Worm (Caenorhabditis elegans): ENCODE measurements around the gene tmed-1.

Gene tmed-1

DNA sequence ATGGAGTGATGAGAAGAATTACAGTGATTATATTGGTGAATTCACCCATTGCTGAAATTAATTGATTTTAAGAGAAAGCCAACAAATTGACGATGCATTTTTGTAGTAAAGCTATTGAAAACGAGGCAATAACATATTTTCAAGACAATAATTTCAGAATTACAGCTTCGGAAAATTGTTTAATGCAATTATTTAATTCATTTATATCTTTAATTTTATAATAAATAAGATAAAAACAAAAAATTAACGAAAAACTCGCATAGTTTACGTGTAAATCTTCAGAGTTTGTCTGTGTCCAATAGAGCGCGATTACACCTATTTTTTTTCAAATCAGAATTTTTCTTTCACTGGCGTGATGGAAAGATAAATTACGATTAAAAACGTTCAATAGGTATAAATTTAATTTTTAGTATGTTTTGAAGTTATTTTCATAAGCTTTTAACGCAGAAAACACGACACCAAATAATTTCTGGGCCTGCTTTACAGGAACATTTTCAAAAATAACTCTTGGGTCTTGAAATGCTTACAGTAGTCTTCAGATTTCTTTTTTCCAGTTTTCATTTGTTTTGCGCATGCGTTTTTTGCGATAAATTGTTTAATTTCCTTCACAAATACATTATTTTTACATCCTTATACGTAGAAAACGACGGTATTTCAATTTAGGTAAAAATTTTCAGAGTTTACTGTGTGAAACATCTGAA is at the start of gene tmed-1:
tmed-1 (minus strand) TSS at position 51 of the 701 bp plus-strand sequence.
- TF ChIP-seq dao-5 (tag; optimal IDR thresholded peaks at IDR 0.05) (no peak), W03F9.2 (tag; optimal IDR thresholded peaks at IDR 0.05) (peak; percentile 49), him-1 (tag; optimal IDR thresholded peaks at IDR 0.05) (no peak)

DNA sequence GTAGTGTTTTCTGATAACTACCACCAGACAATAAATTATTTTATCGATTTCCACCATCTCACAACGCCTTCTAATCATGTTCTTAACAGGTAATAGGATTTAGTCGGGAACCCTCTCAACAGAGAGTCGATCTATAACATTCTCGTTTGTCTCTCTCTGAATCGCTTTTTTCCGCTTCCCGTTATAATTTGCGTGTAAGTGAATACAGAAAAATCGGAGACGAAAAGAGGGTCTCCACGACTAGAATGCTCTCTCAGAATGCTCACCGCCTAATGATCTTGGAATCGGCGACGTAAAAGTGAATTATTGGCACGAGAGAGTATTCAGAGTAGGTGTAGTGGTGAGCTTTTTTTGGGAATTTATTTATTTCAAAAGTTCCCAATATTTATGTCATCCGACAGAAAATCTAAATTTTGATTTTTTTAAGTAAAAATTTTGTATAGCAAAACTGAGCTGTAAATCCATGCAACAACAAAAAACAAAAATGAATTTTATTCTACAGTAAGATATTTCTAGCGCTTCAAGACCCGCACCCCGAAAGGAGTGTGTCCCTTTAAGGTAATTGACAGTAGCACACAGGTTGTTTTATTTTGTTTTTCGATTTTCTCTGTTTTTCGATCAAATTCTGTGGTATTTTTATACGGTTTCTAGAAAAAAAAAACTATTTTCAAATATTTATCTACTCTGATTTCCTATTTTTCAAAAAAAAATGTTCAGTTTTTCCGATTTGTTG is 48.9 kb upstream of the tmed-1 start:
- TF ChIP-seq W03F9.2 (tag; optimal IDR thresholded peaks at IDR 0.05) (no peak), him-1 (tag; optimal IDR thresholded peaks at IDR 0.05) (no peak), dao-5 (tag; optimal IDR thresholded peaks at IDR 0.05) (no peak)

DNA sequence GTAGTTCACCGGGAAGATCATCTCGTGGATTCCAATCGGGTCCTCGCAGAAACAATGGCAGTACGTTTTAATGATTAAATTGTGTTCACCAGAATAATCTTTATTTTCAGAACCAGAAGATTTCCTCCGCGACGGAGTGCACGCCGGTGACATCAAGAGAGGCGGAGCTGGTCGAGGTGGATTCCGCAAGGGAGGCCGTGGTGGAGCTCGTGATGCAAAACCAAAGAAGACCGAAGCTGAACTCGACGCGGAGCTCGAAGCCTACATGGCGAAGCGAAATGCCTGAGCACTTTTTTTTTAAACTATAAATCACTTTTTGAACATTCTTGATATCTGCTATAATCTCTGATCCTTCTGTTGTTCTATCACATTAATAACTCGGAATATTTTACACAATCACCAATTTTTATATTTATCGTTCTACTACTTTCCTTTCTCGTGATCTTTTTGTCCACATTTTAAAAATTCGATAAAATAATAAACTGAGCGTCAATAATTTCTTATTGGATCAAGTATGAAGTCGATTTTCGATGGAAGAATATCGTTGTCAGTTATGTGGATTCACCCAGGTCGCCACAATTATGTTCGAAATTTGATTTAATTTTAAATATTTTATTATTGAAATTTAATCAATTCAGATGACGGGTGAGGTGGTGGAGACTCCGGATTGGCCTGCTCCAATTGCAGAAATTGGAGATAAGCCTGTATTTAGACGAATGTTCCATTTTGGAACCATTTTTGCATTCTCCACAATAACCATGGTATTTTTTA is 46.5 kb upstream of the tmed-1 start, which contains the start of gene dhhc-6:
dhhc-6 (plus strand) TSS at position 639 of the 771 bp plus-strand sequence.
- TF ChIP-seq him-1 (tag; optimal IDR thresholded peaks at IDR 0.05), result no peak
- TF ChIP-seq W03F9.2 (tag; optimal IDR thresholded peaks at IDR 0.05), result no peak
- TF ChIP-seq dao-5 (tag; optimal IDR thresholded peaks at IDR 0.05), result no peak

DNA sequence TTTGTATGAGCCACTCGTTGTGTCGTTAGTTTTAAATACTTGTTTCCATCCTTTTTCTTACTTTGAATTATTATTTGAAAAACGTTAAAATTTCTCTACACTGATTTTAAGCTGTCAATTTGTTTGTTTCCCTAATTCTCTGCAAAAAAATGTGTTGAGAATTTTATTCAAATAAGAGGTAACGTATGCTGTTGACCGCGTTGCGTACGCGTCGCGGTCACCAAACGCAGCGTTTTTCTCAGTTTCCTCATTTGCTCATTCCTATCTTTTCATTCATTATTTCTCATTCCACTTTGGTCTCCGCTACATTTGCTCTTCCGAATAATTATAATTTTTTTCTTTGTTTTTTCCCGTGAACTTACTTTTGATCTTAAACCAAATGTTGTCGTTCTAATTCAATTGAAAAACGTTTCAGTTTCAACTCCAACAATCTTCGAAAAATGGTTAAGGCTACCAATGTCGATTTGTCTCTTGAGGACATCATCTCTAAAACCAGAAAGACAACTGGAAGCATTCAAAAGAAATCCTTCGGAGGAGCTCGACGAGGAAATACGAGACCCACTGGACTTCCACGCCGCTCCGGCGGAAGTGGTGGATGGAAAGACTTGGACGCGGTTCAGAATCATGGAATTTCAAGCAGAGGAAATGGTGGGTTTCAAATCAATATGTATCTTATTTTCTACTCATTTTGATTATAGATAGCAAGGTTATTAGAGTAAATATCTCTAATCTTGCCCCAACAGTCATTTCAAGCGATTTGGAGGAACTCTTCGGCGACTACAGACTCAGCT is 45.1 kb upstream of the tmed-1 start, which contains the start of gene aly-3:
aly-3 (plus strand) TSS at position 409 of the 791 bp plus-strand sequence.
- TF ChIP-seq W03F9.2 (tag; optimal IDR thresholded peaks at IDR 0.05) (no peak), dao-5 (tag; optimal IDR thresholded peaks at IDR 0.05) (no peak), him-1 (tag; optimal IDR thresholded peaks at IDR 0.05) (no peak)

DNA sequence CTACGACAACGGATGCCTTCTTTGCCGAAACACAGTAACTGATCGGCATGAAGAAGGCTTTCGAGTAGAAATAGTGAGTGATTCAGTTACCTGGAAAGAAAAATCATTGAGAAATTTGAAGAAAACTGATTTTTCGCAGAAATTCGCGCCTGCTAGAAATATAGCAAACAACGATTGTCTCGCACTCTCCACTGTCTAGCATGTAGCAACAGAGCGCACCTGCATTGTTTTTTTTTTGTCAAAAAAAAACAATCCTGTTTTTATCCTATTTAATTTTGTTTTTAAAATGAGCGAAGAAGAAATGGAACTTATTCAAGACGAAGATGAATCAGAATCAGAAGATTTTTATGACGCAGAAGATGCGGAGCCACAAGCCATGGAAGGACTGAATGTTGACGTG is 43.1 kb upstream of the tmed-1 start, which contains the start of the genes ddb-1 and M18.6:
ddb-1 (minus strand) TSS at position 90 of the 400 bp plus-strand sequence.
M18.6 (plus strand) TSS at position 235 of the 400 bp plus-strand sequence.
- TF ChIP-seq him-1 (tag; optimal IDR thresholded peaks at IDR 0.05), result no peak
- no peak for TF ChIP-seq dao-5 (tag; optimal IDR thresholded peaks at IDR 0.05)
- peak; percentile 53 for TF ChIP-seq W03F9.2 (tag; optimal IDR thresholded peaks at IDR 0.05)

DNA sequence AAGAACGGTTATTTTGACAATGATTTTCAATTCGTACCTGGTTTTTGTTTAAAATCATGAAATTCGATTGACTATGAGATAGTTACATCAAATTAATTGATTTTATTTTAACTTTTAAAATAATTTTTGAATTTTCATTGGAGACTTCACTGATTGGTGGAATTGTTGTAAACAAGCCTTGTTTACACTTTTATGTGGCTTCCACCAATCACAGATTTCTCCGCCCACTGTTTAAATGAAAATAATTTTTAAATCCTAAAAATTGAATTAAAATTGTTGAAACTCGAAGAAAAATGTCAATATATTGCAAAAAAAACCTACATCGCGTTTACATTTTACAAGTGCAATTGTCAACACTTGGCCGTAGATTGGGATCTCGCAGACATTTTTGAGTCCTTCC is 42.6 kb upstream of the tmed-1 start:
- TF ChIP-seq him-1 (tag; optimal IDR thresholded peaks at IDR 0.05), result no peak

DNA sequence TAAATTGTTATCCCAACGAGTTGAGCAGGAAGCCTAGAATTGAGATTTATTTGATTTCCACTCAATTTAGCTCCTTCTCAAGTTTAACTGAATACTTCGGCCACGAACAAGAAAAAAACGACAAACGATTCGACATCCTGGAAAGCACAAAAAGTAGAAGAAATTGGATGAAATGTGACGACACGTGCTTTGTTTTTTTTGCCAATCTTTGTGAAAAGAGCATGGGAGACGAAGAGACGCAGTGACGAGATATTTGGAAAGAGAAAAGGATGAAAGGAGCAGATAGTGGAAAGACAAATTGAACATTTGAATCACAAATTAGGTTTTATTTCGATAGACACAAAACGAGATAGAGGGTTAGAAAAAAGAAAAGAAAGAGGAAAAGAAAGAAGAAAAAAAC is 36.5 kb upstream of the tmed-1 start:
- TF ChIP-seq W03F9.2 (tag; optimal IDR thresholded peaks at IDR 0.05) (no peak), him-1 (tag; optimal IDR thresholded peaks at IDR 0.05) (no peak), dao-5 (tag; optimal IDR thresholded peaks at IDR 0.05) (no peak)

DNA sequence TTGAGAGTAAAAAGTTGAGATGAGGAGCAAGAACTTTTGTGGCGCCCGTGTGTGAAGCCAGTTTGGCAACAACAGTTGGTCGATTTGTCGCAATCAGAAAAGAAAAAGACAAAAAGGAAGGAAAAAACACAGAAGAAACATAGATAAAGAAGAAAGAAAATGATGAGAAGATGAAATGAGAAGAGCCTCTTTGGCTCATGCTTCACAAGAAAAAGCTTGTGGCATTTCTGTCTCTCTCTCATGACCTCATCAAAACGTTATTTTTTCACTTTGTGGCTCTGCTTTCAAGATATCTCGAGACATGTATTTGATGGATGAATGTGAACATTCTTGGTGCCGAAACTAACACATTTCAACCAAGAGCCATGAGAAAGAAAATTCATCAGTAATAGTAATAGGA is 35.1 kb upstream of the tmed-1 start:
- TF ChIP-seq him-1 (tag; optimal IDR thresholded peaks at IDR 0.05) (no peak), W03F9.2 (tag; optimal IDR thresholded peaks at IDR 0.05) (no peak), dao-5 (tag; optimal IDR thresholded peaks at IDR 0.05) (no peak)

DNA sequence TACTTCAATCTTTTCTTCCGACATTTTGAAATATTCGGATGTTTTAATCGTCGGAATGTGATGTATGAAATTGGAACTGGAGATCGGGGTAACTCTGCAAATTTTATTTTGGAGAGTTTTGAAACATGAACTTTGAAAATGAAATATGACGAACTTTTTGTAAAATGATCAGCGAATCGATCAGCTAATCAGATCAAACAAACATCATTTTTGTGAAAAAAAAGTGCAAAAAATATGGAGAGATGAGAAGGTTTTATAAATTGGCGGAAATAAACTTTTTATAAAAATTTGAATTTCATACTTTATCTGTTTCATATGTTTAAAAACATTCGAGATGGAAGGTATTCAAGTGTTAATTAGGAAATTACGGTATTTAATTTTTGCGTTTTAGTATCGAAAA is 33.5 kb upstream of the tmed-1 start, which contains the start of gene dlc-2:
dlc-2 (minus strand) TSS at position 101 of the 400 bp plus-strand sequence.
- TF ChIP-seq him-1 (tag; optimal IDR thresholded peaks at IDR 0.05) (no peak), W03F9.2 (tag; optimal IDR thresholded peaks at IDR 0.05) (no peak), dao-5 (tag; optimal IDR thresholded peaks at IDR 0.05) (no peak)

DNA sequence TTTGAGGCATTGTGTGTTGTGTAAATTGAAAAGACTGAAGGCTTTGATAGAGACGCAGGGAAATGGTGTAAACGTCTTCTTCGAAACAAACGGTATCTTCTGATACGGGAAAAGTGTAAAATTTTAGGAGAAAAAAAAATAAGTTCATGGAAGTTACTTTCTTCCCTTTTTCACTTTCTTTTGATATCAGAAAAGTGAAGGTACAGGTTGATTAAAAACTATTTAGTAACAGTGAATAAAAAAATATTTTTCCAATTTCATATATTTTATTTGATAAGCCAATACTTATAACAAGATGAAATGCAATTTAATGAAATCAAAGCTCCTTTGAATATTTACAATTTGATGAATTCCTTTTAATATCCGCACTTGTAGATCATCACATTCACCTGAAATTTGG is 32.4 kb upstream of the tmed-1 start, which contains the start of gene col-129:
col-129 (minus strand) TSS at position 101 of the 400 bp plus-strand sequence.
- TF ChIP-seq dao-5 (tag; optimal IDR thresholded peaks at IDR 0.05) (no peak), W03F9.2 (tag; optimal IDR thresholded peaks at IDR 0.05) (no peak), him-1 (tag; optimal IDR thresholded peaks at IDR 0.05) (no peak)

DNA sequence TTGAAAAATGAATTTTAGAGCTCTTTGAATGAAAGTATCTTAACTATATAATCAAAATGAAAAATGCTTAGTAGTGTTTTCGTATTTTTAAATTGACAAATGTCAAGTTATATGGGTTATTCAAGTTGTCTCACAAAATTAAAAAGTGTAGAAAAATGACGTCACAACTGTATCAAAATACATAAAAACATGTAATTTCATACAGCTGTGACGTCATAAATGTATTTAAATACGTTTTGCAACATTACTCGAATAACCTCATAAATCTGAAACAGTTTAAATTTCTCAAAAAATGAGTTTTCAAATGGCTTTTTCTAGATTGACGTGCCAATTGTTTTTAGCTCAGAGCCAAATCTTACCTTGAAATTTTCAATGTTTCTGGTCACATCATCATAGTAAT is 31.8 kb upstream of the tmed-1 start:
- TF ChIP-seq dao-5 (tag; optimal IDR thresholded peaks at IDR 0.05) (no peak), W03F9.2 (tag; optimal IDR thresholded peaks at IDR 0.05) (no peak), him-1 (tag; optimal IDR thresholded peaks at IDR 0.05) (no peak)

DNA sequence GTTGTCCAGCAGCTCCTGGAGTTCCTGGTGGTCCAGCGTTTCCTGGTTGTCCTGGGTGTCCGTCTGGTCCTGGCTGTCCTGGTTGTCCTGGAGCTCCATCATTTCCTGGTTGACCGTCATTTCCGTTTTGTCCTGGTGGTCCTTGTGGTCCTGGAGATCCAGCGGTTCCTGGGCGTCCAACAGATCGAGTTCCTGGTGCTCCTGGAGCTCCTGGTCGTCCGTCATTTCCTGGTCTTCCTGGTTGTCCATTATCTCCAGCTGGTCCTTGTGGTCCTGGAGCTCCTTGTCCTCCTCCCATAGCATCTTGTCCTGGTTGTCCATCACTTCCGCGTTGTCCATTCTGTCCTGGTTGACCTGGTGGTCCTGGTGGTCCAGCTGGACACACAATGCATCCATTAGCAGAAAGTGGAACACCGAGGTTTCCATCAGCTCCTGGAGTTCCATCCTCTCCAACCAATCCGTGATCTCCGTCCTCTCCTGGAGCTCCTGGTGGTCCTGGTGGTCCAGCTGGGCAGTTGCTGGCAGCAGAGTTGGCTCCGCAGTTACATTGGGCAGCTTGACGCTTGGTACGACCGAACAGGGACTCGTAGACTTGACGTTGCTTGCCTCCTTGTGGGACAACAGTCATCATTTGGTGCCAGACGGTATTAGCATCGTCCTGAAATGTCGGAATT is 31.2 kb upstream of the tmed-1 start:
- TF ChIP-seq dao-5 (tag; optimal IDR thresholded peaks at IDR 0.05) (no peak), him-1 (tag; optimal IDR thresholded peaks at IDR 0.05) (no peak), W03F9.2 (tag; optimal IDR thresholded peaks at IDR 0.05) (no peak)
